Fruit fly (Drosophila melanogaster) whole organism, embryonic: ENCODE data around the gene CG5853.

Source experiments
- Abd-B ChIP-seq: fragments of 200-800 bp; sonication (Bioruptor generic); optimal IDR thresholded peaks from 2 replicates; lab custom pipeline; 2018; ENCODE audit warnings: missing biosample characterization, mild to moderate bottlenecking, missing genetic modification characterization, moderate library complexity
- Ada2b ChIP-seq: fragments of 200-800 bp; sonication (Bioruptor generic); IDR thresholded peaks from 2 replicates; pipeline ENCODE4 v1.3.6; 2022; ENCODE audit warnings: missing biosample characterization, missing genetic modification characterization
- Asciz ChIP-seq: fragments of 200-800 bp; sonication (Bioruptor generic); optimal IDR thresholded peaks from 2 replicates; lab custom pipeline; 2017; ENCODE audit warnings: missing biosample characterization, mild to moderate bottlenecking, missing genetic modification characterization, missing genetic modification reagents
- Bdp1 ChIP-seq: fragments of 200-800 bp; sonication (Bioruptor generic); optimal IDR thresholded peaks from 3 replicates; lab custom pipeline; 2016; ENCODE audit warnings: missing biosample characterization, missing genetic modification characterization
- Bgb ChIP-seq: fragments of 200-800 bp; sonication (Bioruptor generic); IDR thresholded peaks from 2 replicates; pipeline ENCODE4 v1.3.6; 2022; ENCODE audit warnings: missing biosample characterization, missing genetic modification characterization; ENCODE audit not compliant: partially characterized antibody
- BtbVII ChIP-seq: fragments of 200-800 bp; sonication (Bioruptor generic); optimal IDR thresholded peaks from 3 replicates; lab custom pipeline; 2017; ENCODE audit warnings: missing biosample characterization, mild to moderate bottlenecking, missing genetic modification characterization
- Bteb2 ChIP-seq: fragments of 200-800 bp; sonication (Bioruptor generic); optimal IDR thresholded peaks from 2 replicates; lab custom pipeline; 2016; ENCODE audit warnings: missing biosample characterization, missing genetic modification characterization
- C15 ChIP-seq: fragments of 200-800 bp; sonication (Bioruptor generic); IDR thresholded peaks from 3 replicates; pipeline ENCODE4 v1.3.6; 2022; ENCODE audit warnings: missing biosample characterization, missing genetic modification characterization
- CG10209 ChIP-seq: fragments of 200-800 bp; sonication (Bioruptor generic); optimal IDR thresholded peaks from 3 replicates; lab custom pipeline; 2017; ENCODE audit warnings: missing biosample characterization, mild to moderate bottlenecking, missing genetic modification characterization, missing genetic modification reagents
- CG10979 ChIP-seq: fragments of 200-800 bp; sonication (Bioruptor generic); optimal IDR thresholded peaks from 2 replicates; lab custom pipeline; 2018; ENCODE audit warnings: missing biosample characterization, mild to moderate bottlenecking, missing genetic modification characterization, moderate library complexity
- CG11696 ChIP-seq: fragments of 200-800 bp; sonication (Bioruptor generic); IDR thresholded peaks from 2 replicates; pipeline ENCODE4 v1.3.6; 2022; ENCODE audit warnings: missing biosample characterization, missing genetic modification characterization
- CG12942 ChIP-seq: fragments of 200-800 bp; sonication (Bioruptor generic); optimal IDR thresholded peaks from 3 replicates; lab custom pipeline; 2016; ENCODE audit warnings: missing biosample characterization, missing genetic modification characterization
- CG14014 ChIP-seq: fragments of 200-800 bp; sonication (Bioruptor generic); IDR thresholded peaks from 2 replicates; pipeline ENCODE4 v1.3.6; 2022; ENCODE audit warnings: missing biosample characterization, missing genetic modification characterization
- CG14050 ChIP-seq: fragments of 200-800 bp; sonication (Bioruptor generic); IDR thresholded peaks from 3 replicates; pipeline ENCODE4 v1.3.6; 2022; ENCODE audit warnings: missing biosample characterization, missing genetic modification characterization
- CG14667 ChIP-seq: fragments of 200-800 bp; sonication (Bioruptor generic); IDR thresholded peaks from 2 replicates; pipeline ENCODE4 v1.3.6; 2022; ENCODE audit warnings: missing biosample characterization, missing genetic modification characterization
- CG14860 ChIP-seq: fragments of 200-800 bp; sonication (Bioruptor generic); IDR thresholded peaks from 3 replicates; pipeline ENCODE4 v1.3.6; 2022; ENCODE audit warnings: missing biosample characterization, missing genetic modification characterization; ENCODE audit not compliant: partially characterized antibody
- CG15011 ChIP-seq: fragments of 200-800 bp; sonication (Bioruptor generic); optimal IDR thresholded peaks from 3 replicates; lab custom pipeline; 2018; ENCODE audit warnings: missing biosample characterization, mild to moderate bottlenecking, missing genetic modification characterization
- CG15073 ChIP-seq: fragments of 200-800 bp; sonication (Bioruptor generic); optimal IDR thresholded peaks from 2 replicates; lab custom pipeline; 2016; ENCODE audit warnings: missing biosample characterization, missing genetic modification characterization
- CG15601 ChIP-seq: fragments of 200-800 bp; sonication (Bioruptor generic); optimal IDR thresholded peaks from 3 replicates; lab custom pipeline; 2019; ENCODE audit warnings: missing biosample characterization, mild to moderate bottlenecking, missing genetic modification characterization, moderate library complexity
- CG1647 ChIP-seq: fragments of 200-800 bp; sonication (Bioruptor generic); optimal IDR thresholded peaks from 3 replicates; lab custom pipeline; 2016; ENCODE audit warnings: missing biosample characterization, missing genetic modification characterization
- CG16863 ChIP-seq: fragments of 200-800 bp; sonication (Bioruptor generic); optimal IDR thresholded peaks from 3 replicates; lab custom pipeline; 2016; ENCODE audit warnings: missing biosample characterization, missing genetic modification characterization
- CG17186 ChIP-seq: fragments of 200-800 bp; sonication (Bioruptor generic); optimal IDR thresholded peaks from 3 replicates; lab custom pipeline; 2017; ENCODE audit warnings: missing biosample characterization, missing genetic modification reagents, missing genetic modification characterization
- CG4282 ChIP-seq: fragments of 200-800 bp; sonication (Bioruptor generic); optimal IDR thresholded peaks from 2 replicates; lab custom pipeline; 2016; ENCODE audit warnings: missing biosample characterization, missing genetic modification characterization
- CG5180 ChIP-seq: fragments of 200-800 bp; sonication (Bioruptor generic); optimal IDR thresholded peaks from 3 replicates; lab custom pipeline; 2017; ENCODE audit warnings: missing biosample characterization, missing genetic modification characterization, mild to moderate bottlenecking, moderate library complexity, missing genetic modification reagents
- CG6254 ChIP-seq: fragments of 200-800 bp; sonication (Bioruptor generic); optimal IDR thresholded peaks from 3 replicates; lab custom pipeline; 2017; ENCODE audit warnings: mild to moderate bottlenecking, missing biosample characterization, missing genetic modification reagents, missing genetic modification characterization
- CG6654 ChIP-seq: fragments of 200-800 bp; sonication (Bioruptor generic); optimal IDR thresholded peaks from 2 replicates; lab custom pipeline; 2017; ENCODE audit warnings: missing biosample characterization, mild to moderate bottlenecking, missing genetic modification characterization
- CG6791 ChIP-seq: fragments of 200-800 bp; sonication (Bioruptor generic); IDR thresholded peaks from 3 replicates; pipeline ENCODE4 v1.3.6; 2022; ENCODE audit warnings: missing biosample characterization, missing genetic modification characterization; ENCODE audit not compliant: partially characterized antibody
- CG7786 ChIP-seq: fragments of 200-800 bp; sonication (Bioruptor generic); optimal IDR thresholded peaks from 2 replicates; lab custom pipeline; 2016; ENCODE audit warnings: missing biosample characterization, missing genetic modification characterization
- CG8359 ChIP-seq: fragments of 200-800 bp; sonication (Bioruptor generic); optimal IDR thresholded peaks from 2 replicates; lab custom pipeline; 2017; ENCODE audit warnings: missing biosample characterization, mild to moderate bottlenecking, missing genetic modification characterization, borderline replicate concordance
- CG9437 ChIP-seq: fragments of 200-800 bp; sonication (Bioruptor generic); optimal IDR thresholded peaks from 2 replicates; lab custom pipeline; 2018; ENCODE audit warnings: missing biosample characterization, mild to moderate bottlenecking, missing genetic modification characterization
- CG9817 ChIP-seq: fragments of 200-800 bp; sonication (Bioruptor generic); optimal IDR thresholded peaks from 2 replicates; lab custom pipeline; 2018; ENCODE audit warnings: missing biosample characterization, mild to moderate bottlenecking, missing genetic modification characterization, moderate library complexity
- MTF-1 ChIP-seq: fragments of 200-800 bp; sonication (Bioruptor generic); optimal IDR thresholded peaks from 2 replicates; lab custom pipeline; 2018; ENCODE audit warnings: missing biosample characterization, mild to moderate bottlenecking, missing genetic modification characterization, borderline replicate concordance
- Myb ChIP-seq: fragments of 200-800 bp; sonication (Bioruptor generic); optimal IDR thresholded peaks from 2 replicates; lab custom pipeline; 2016; ENCODE audit warnings: missing biosample characterization, missing genetic modification characterization
- NFAT ChIP-seq: fragments of 200-800 bp; sonication (Bioruptor generic); IDR thresholded peaks from 2 replicates; pipeline ENCODE4 v1.3.6; 2022; ENCODE audit warnings: missing biosample characterization, missing genetic modification characterization
- Nf-YC ChIP-seq: fragments of 200-800 bp; optimal IDR thresholded peaks from 3 replicates; lab custom pipeline; 2019; ENCODE audit warnings: missing biosample characterization, mild to moderate bottlenecking, missing genetic modification characterization, moderate library complexity
- Poxn ChIP-seq: fragments of 200-800 bp; sonication (Bioruptor generic); IDR thresholded peaks from 2 replicates; pipeline ENCODE4 v1.3.6; 2022; ENCODE audit warnings: missing biosample characterization, missing genetic modification characterization
- TFAM ChIP-seq: fragments of 200-800 bp; sonication (Bioruptor generic); optimal IDR thresholded peaks from 2 replicates; lab custom pipeline; 2017; ENCODE audit warnings: missing biosample characterization, missing genetic modification characterization, inconsistent platforms
- dati ChIP-seq: fragments of 200-800 bp; sonication (Bioruptor generic); IDR thresholded peaks from 2 replicates; pipeline ENCODE4 v1.3.6; 2022; ENCODE audit warnings: missing biosample characterization, missing genetic modification characterization
- en ChIP-seq: fragments of 200-800 bp; sonication (Bioruptor generic); optimal IDR thresholded peaks from 2 replicates; lab custom pipeline; 2016; ENCODE audit warnings: missing biosample characterization, missing genetic modification characterization
- hb ChIP-seq: fragments of 200-800 bp; sonication (Bioruptor generic); IDR thresholded peaks from 3 replicates; pipeline ENCODE4 v1.3.6; 2022; ENCODE audit warnings: missing biosample characterization, missing genetic modification characterization; ENCODE audit not compliant: partially characterized antibody
- lbe ChIP-seq: fragments of 200-800 bp; sonication (Bioruptor generic); optimal IDR thresholded peaks from 2 replicates; lab custom pipeline; 2016; ENCODE audit warnings: missing biosample characterization, mild to moderate bottlenecking, missing genetic modification characterization
- pan ChIP-seq, 4 experiments: fragments of >200 bp in 3 of 4; fragments of 200-800 bp in 1 of 4; sonication (Bioruptor generic) in 1 of 4; optimal IDR thresholded peaks in 3 of 4; IDR thresholded peaks in 1 of 4; 2 replicates each; pipeline versions ENCODE4 v1.3.6 to Lab custom; 2017 to 2022; ENCODE audit warnings: missing biosample characterization in 2 of 4, missing genetic modification characterization in 2 of 4, mixed read lengths in 1 of 4
- pita ChIP-seq: fragments of 200-800 bp; sonication (Bioruptor generic); optimal IDR thresholded peaks from 2 replicates; lab custom pipeline; 2017; ENCODE audit warnings: missing biosample characterization, mild to moderate bottlenecking, missing genetic modification characterization
- rib ChIP-seq: fragments of 200-800 bp; sonication (Bioruptor generic); IDR thresholded peaks from 2 replicates; pipeline ENCODE4 v1.3.6; 2022; ENCODE audit warnings: missing biosample characterization, missing genetic modification characterization
- salm ChIP-seq: fragments of 200-800 bp; sonication (Bioruptor generic); optimal IDR thresholded peaks from 2 replicates; lab custom pipeline; 2018; ENCODE audit warnings: missing biosample characterization, mild to moderate bottlenecking, missing genetic modification characterization
- slou ChIP-seq: fragments of 200-800 bp; sonication (Bioruptor generic); optimal IDR thresholded peaks from 3 replicates; lab custom pipeline; 2016; ENCODE audit warnings: missing biosample characterization, missing genetic modification characterization
- tll ChIP-seq, 2 experiments: fragments of 200-800 bp in 1 of 2; fragments of >200 bp in 1 of 2; sonication (Bioruptor generic) in 1 of 2; optimal IDR thresholded peaks; 2 replicates each; lab custom pipeline; 2017 to 2019; ENCODE audit warnings: missing biosample characterization in 2 of 2, missing genetic modification characterization in 2 of 2, mild to moderate bottlenecking in 1 of 2, moderate library complexity in 1 of 2
- trh ChIP-seq: fragments of 200-800 bp; sonication (Bioruptor generic); optimal IDR thresholded peaks from 2 replicates; lab custom pipeline; 2016; ENCODE audit warnings: missing biosample characterization, missing genetic modification characterization
- usp ChIP-seq: fragments of >200 bp; optimal IDR thresholded peaks from 2 replicates; lab custom pipeline; 2017; ENCODE audit warnings: missing biosample characterization, missing genetic modification characterization
- zen ChIP-seq: fragments of 200-800 bp; sonication (Bioruptor generic); optimal IDR thresholded peaks from 3 replicates; lab custom pipeline; 2018; ENCODE audit warnings: missing biosample characterization, mild to moderate bottlenecking, missing genetic modification characterization, moderate library complexity

Gene CG5853

dm6 chr2L:9937908-9938307, 9.5 kb downstream of the CG5853 start, which contains the start of gene Arglu1 (continued):
- TF ChIP-seq slou (GFP tag; lab: Kevin White, UChicago) (no peak), CG9437 (GFP tag; lab: Kevin White, UChicago) (no peak), pan (optimal IDR thresholded peaks at IDR 0.05; lab: Kevin White, UChicago) (no peak), pan (GFP tag; optimal IDR thresholded peaks at IDR 0.05 in 1 of 2, IDR thresholded peaks at IDR 0.05 in 1 of 2) (peak in 1 of 2 experiments; percentile 41), CG10209 (no peak), CG15601 (tag; lab: Kevin White, UChicago) (no peak), CG14014 (GFP tag; lab: Robert Waterston, UW) (no peak), BtbVII (GFP tag; lab: Kevin White, UChicago) (no peak), CG14667 (GFP tag; lab: Robert Waterston, UW) (no peak), CG11696 (no peak), CG4282 (GFP tag; lab: Kevin White, UChicago) (no peak), MTF-1 (no peak), CG14050 (no peak), TFAM (GFP tag; lab: Kevin White, UChicago) (no peak), usp (no peak), lbe (GFP tag; lab: Kevin White, UChicago) (peak; percentile 29), Bdp1 (no peak), CG15073 (GFP tag; lab: Kevin White, UChicago) (no peak), CG16863 (GFP tag; lab: Kevin White, UChicago) (no peak), CG1647 (GFP tag; lab: Kevin White, UChicago) (no peak), CG7786 (GFP tag; lab: Kevin White, UChicago) (peak; percentile 33), Abd-B (GFP tag; lab: Kevin White, UChicago) (no peak), CG17186 (GFP tag; lab: Kevin White, UChicago) (no peak), hb (GFP tag; lab: Robert Waterston, UW) (no peak), CG6654 (GFP tag; lab: Kevin White, UChicago) (no peak), en (no peak), Poxn (no peak), zen (no peak), NFAT (GFP tag; lab: Robert Waterston, UW) (peak; percentile 34; the same call in 1 of the 2 replicates), CG15011 (GFP tag; lab: Kevin White, UChicago) (no peak), Bgb (GFP tag; lab: Robert Waterston, UW) (no peak), salm (tag; lab: Kevin White, UChicago) (no peak), CG12942 (no peak), rib (no peak), Bteb2 (GFP tag; lab: Kevin White, UChicago) (no peak), Myb (GFP tag; lab: Kevin White, UChicago) (peak; percentile 26), CG6254 (GFP tag; lab: Kevin White, UChicago) (no peak), CG6791 (GFP tag; lab: Robert Waterston, UW) (no peak), C15 (GFP tag; lab: Robert Waterston, UW) (no peak), Nf-YC (tag; lab: Kevin White, UChicago) (no peak), CG10979 (tag; lab: Kevin White, UChicago) (no peak), trh (no peak), CG8359 (GFP tag; lab: Kevin White, UChicago) (no peak), CG14860 (GFP tag; lab: Robert Waterston, UW) (no peak), CG5180 (GFP tag; lab: Kevin White, UChicago) (no peak), tll (GFP tag; optimal IDR thresholded peaks at IDR 0.05; lab: Kevin White, UChicago) (no peak), dati (GFP tag; lab: Robert Waterston, UW) (no peak), CG9817 (tag; lab: Kevin White, UChicago) (no peak), pita (GFP tag; lab: Kevin White, UChicago) (no peak), Asciz (GFP tag; lab: Kevin White, UChicago) (no peak), Ada2b (GFP tag; lab: Robert Waterston, UW) (no peak)
